Worm (Caenorhabditis elegans): Measurements from ENCODE around the gene W09D6.5.

W09D6.5 gene

DNA sequence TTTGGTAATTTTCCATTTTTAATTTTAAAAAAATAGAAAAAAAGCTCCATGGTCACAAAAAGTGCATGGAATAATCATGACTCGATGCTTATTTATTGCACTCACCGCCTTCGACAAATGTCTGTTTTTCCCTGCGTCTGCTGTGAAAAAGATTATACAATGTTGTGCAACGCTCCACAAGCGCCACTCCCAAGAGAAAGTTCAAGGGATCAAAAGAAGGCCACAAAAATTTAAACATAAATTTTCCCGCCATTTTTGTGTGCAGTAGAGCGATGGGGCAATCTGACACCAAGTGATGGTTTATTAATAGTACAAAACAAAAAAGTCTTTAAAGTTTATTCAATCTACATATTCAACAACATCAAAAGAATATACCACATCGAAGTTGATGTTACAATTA, 50.6 kb downstream of the W09D6.5 start, which contains the start of gene fbxa-128 (continued):
- peak; percentile 78 for TF ChIP-seq nhr-6 (tag; optimal IDR thresholded peaks at IDR 0.05)
- TF ChIP-seq T26A8.4 (GFP tag; IDR thresholded peaks at IDR 0.05) = no peak
- no peak for TF ChIP-seq unc-39 (tag; optimal IDR thresholded peaks at IDR 0.05)
- no peak for TF ChIP-seq ctbp-1 (GFP tag; IDR thresholded peaks at IDR 0.05)
- no peak for TF ChIP-seq ceh-32 (tag; optimal IDR thresholded peaks at IDR 0.05; ENCODE audit: poor library complexity)
- TF ChIP-seq F26F4.8 (GFP tag; conservative IDR thresholded peaks at IDR 0.05) = no peak
- no peak for TF ChIP-seq attf-4 (tag; optimal IDR thresholded peaks at IDR 0.05)
- no peak for TF ChIP-seq ZK337.2 (GFP tag; IDR thresholded peaks at IDR 0.05)
- no peak for TF ChIP-seq lin-13 (GFP tag; optimal IDR thresholded peaks at IDR 0.05)
- no peak for TF ChIP-seq T20F7.1 (GFP tag; optimal IDR thresholded peaks at IDR 0.05)
- TF ChIP-seq ztf-7 (tag; optimal IDR thresholded peaks at IDR 0.05) = no peak
- no peak for TF ChIP-seq ces-1 (GFP tag; optimal IDR thresholded peaks at IDR 0.05)
- no peak for TF ChIP-seq daf-12 (tag; optimal IDR thresholded peaks at IDR 0.05)
- TF ChIP-seq lsy-2 (tag; optimal IDR thresholded peaks at IDR 0.05) = peak in 1 of 2 experiments; percentile 77
- TF ChIP-seq dmd-6 (GFP tag; IDR thresholded peaks at IDR 0.05) = 0 out of 2 replicates have a peak, but pooled peaks have one; percentile 31
- TF ChIP-seq php-3 (GFP tag; IDR thresholded peaks at IDR 0.05) = no peak
- TF ChIP-seq cey-2 (tag; optimal IDR thresholded peaks at IDR 0.05; ENCODE audit: borderline replicate concordance, insufficient read depth) = no peak
- no peak for TF ChIP-seq hlh-11 (tag; optimal IDR thresholded peaks at IDR 0.05)
- TF ChIP-seq ztf-11 (tag; optimal IDR thresholded peaks at IDR 0.05) = no peak
- no peak for TF ChIP-seq nhr-77 (tag; optimal IDR thresholded peaks at IDR 0.05)
- no peak for TF ChIP-seq snpc-4 (tag; optimal IDR thresholded peaks at IDR 0.05)
- TF ChIP-seq D1046.2 (GFP tag; IDR thresholded peaks at IDR 0.05) = no peak
- no peak for TF ChIP-seq unc-130 (GFP tag; optimal IDR thresholded peaks at IDR 0.05)
- no peak for TF ChIP-seq nhr-237 (tag; optimal IDR thresholded peaks at IDR 0.05)
- TF ChIP-seq nhr-111 (GFP tag; optimal IDR thresholded peaks at IDR 0.05) = no peak
- peak; percentile 29 for TF ChIP-seq mep-1 (tag; optimal IDR thresholded peaks at IDR 0.05)
- no peak for TF ChIP-seq saeg-2 (GFP tag; IDR thresholded peaks at IDR 0.05)
- TF ChIP-seq madf-9 (GFP tag; conservative IDR thresholded peaks at IDR 0.05) = no peak
- TF ChIP-seq fos-1 (tag; optimal IDR thresholded peaks at IDR 0.05) = no peak
- TF ChIP-seq aha-1 (tag) = no peak
- TF ChIP-seq ceh-62 (tag; optimal IDR thresholded peaks at IDR 0.05) = no peak
- no peak for TF ChIP-seq aly-2 (tag; optimal IDR thresholded peaks at IDR 0.05)
- TF ChIP-seq lin-29 (GFP tag; IDR thresholded peaks at IDR 0.05) = no peak
- peak; percentile 83 for TF ChIP-seq dve-1 (tag; optimal IDR thresholded peaks at IDR 0.05; ENCODE audit: insufficient read depth)
- TF ChIP-seq madf-5 (GFP tag; IDR thresholded peaks at IDR 0.05) = no peak
- no peak for TF ChIP-seq jun-1 (tag; optimal IDR thresholded peaks at IDR 0.05)
- TF ChIP-seq egl-43 (GFP tag; IDR thresholded peaks at IDR 0.05) = no peak
- TF ChIP-seq nhr-10 (tag; optimal IDR thresholded peaks at IDR 0.05) = no peak
- no peak for TF ChIP-seq ZK546.5 (tag; optimal IDR thresholded peaks at IDR 0.05)
- TF ChIP-seq daf-16 (GFP tag; optimal IDR thresholded peaks at IDR 0.05) = no peak
- TF ChIP-seq daf-16 (tag; optimal IDR thresholded peaks at IDR 0.05) = peak; percentile 50
- no peak for TF ChIP-seq zfp-3 (GFP tag; conservative IDR thresholded peaks at IDR 0.05)
- no peak for TF ChIP-seq F37D6.2 (tag; optimal IDR thresholded peaks at IDR 0.05)
- TF ChIP-seq lin-15B (tag; optimal IDR thresholded peaks at IDR 0.05) = no peak
- no peak for TF ChIP-seq Y5F2A.4 (GFP tag; optimal IDR thresholded peaks at IDR 0.05)
- TF ChIP-seq zfp-2 (tag; optimal IDR thresholded peaks at IDR 0.05) = no peak
- no peak for TF ChIP-seq zag-1 (tag; optimal IDR thresholded peaks at IDR 0.05)
- peak; percentile 30; the same call in 1 of the 2 replicates for TF ChIP-seq hmg-1.1 (GFP tag; IDR thresholded peaks at IDR 0.05)
- no peak for TF ChIP-seq lir-3 (tag; optimal IDR thresholded peaks at IDR 0.05)
- TF ChIP-seq mdt-29 (GFP tag; IDR thresholded peaks at IDR 0.05) = no peak
- no peak for TF ChIP-seq tra-1 (GFP tag; IDR thresholded peaks at IDR 0.05)
- no peak for TF ChIP-seq set-16 (GFP tag; IDR thresholded peaks at IDR 0.05)
- TF ChIP-seq nhr-11 (tag; optimal IDR thresholded peaks at IDR 0.05) = no peak
- TF ChIP-seq pqm-1 (tag; optimal IDR thresholded peaks at IDR 0.05) = peak; percentile 7

All from whole organism, L4 larva.